Worm (Caenorhabditis elegans) whole organism, young adult: ENCODE results near the gene srh-68.
A peak's percentile ranks its signal among the peaks of the same experiment; 100 is the strongest.

ENCODE experiments used
- B0019.2 ChIP-seq: fragments of 200-800 bp; sonication (Bioruptor generic); conservative IDR thresholded peaks from 2 replicates; pipeline ENCODE4 v1.3.6; 2022; ENCODE audit warnings: missing genetic modification reagents, missing genetic modification characterization, missing compliant biosample characterization
- D2030.7 ChIP-seq: fragments of 200-800 bp; sonication (Bioruptor generic); IDR thresholded peaks from 2 replicates; pipeline ENCODE4 v1.3.6; 2022; ENCODE audit warnings: missing genetic modification reagents, missing genetic modification characterization, missing compliant biosample characterization
- F23B12.7 ChIP-seq: sonication (generic microtip); optimal IDR thresholded peaks from 2 replicates; lab custom pipeline; 2017; ENCODE audit warnings: missing genetic modification characterization, mild to moderate bottlenecking, missing compliant biosample characterization, antibody characterized with exemption, moderate library complexity; ENCODE audit not compliant: insufficient read depth
- F33H1.4 ChIP-seq: fragments of 200-800 bp; sonication (Bioruptor generic); IDR thresholded peaks from 2 replicates; pipeline ENCODE4 v1.3.6; 2022; ENCODE audit warnings: missing genetic modification reagents, missing genetic modification characterization, missing compliant biosample characterization
- F49E8.2 ChIP-seq: sonication (generic microtip); optimal IDR thresholded peaks from 3 replicates; lab custom pipeline; 2017; ENCODE audit warnings: missing genetic modification characterization, mild to moderate bottlenecking, missing compliant biosample characterization, antibody characterized with exemption, moderate library complexity; ENCODE audit not compliant: insufficient read depth
- K11D2.4 ChIP-seq: fragments of 200-800 bp; sonication (Bioruptor generic); IDR thresholded peaks from 2 replicates; pipeline ENCODE4 v1.3.6; 2022; ENCODE audit warnings: missing genetic modification reagents, missing genetic modification characterization, missing compliant biosample characterization
- K12H6.12 ChIP-seq: fragments of 200-800 bp; sonication (Bioruptor generic); optimal IDR thresholded peaks from 2 replicates; lab custom pipeline; 2018; ENCODE audit warnings: mild to moderate bottlenecking, missing genetic modification characterization, missing compliant biosample characterization
- T07F8.4 ChIP-seq: sonication (generic microtip); optimal IDR thresholded peaks from 2 replicates; lab custom pipeline; 2016; ENCODE audit warnings: mild to moderate bottlenecking, missing genetic modification characterization, moderate library complexity, missing compliant biosample characterization
- ZK185.1 ChIP-seq: sonication (generic microtip); optimal IDR thresholded peaks from 2 replicates; lab custom pipeline; 2016; ENCODE audit warnings: mild to moderate bottlenecking, missing genetic modification characterization, missing compliant biosample characterization; ENCODE audit not compliant: poor library complexity, severe bottlenecking
- atf-7 ChIP-seq: sonication (generic microtip); optimal IDR thresholded peaks from 2 replicates; lab custom pipeline; 2017; ENCODE audit warnings: mild to moderate bottlenecking, missing genetic modification characterization, missing compliant biosample characterization
- athp-1 ChIP-seq: sonication (generic microtip); optimal IDR thresholded peaks from 2 replicates; lab custom pipeline; 2017; ENCODE audit warnings: mild to moderate bottlenecking, missing genetic modification characterization, missing compliant biosample characterization
- attf-3 ChIP-seq: fragments of 200-800 bp; sonication (Bioruptor generic); conservative IDR thresholded peaks from 2 replicates; pipeline ENCODE4 v1.3.6; 2022; ENCODE audit warnings: missing genetic modification reagents, missing genetic modification characterization, missing compliant biosample characterization
- attf-5 ChIP-seq: fragments of 200-800 bp; sonication (Bioruptor generic); optimal IDR thresholded peaks from 2 replicates; lab custom pipeline; 2018; ENCODE audit warnings: mild to moderate bottlenecking, missing genetic modification characterization, missing compliant biosample characterization
- attf-6 ChIP-seq: fragments of 200-800 bp; sonication (Bioruptor generic); IDR thresholded peaks from 2 replicates; pipeline ENCODE4 v1.3.6; 2022; ENCODE audit warnings: missing genetic modification reagents, missing genetic modification characterization, missing compliant biosample characterization
- ceh-91 ChIP-seq: fragments of 200-800 bp; sonication (Bioruptor generic); IDR thresholded peaks from 2 replicates; pipeline ENCODE4 v1.3.6; 2022; ENCODE audit warnings: missing genetic modification reagents, missing genetic modification characterization, missing compliant biosample characterization
- chd-7 ChIP-seq: sonication (generic microtip); optimal IDR thresholded peaks from 2 replicates; lab custom pipeline; 2016; ENCODE audit warnings: mild to moderate bottlenecking, missing genetic modification characterization, moderate library complexity, missing compliant biosample characterization
- dox-1 ChIP-seq: fragments of 200-800 bp; sonication (Bioruptor generic); IDR thresholded peaks from 2 replicates; pipeline ENCODE4 v1.3.6; 2022; ENCODE audit warnings: missing genetic modification reagents, missing genetic modification characterization, missing compliant biosample characterization
- dpl-1 ChIP-seq: fragments of 150-350 bp; optimal IDR thresholded peaks from 2 replicates; lab custom pipeline; 2014; ENCODE audit warnings: missing biosample characterization, missing genetic modification reagents, missing genetic modification characterization
- hlh-12 ChIP-seq: sonication (generic microtip); optimal IDR thresholded peaks from 2 replicates; lab custom pipeline; 2016; ENCODE audit warnings: missing genetic modification characterization, missing compliant biosample characterization
- hmg-1.2 ChIP-seq: fragments of 200-800 bp; sonication (Bioruptor generic); IDR thresholded peaks from 2 replicates; pipeline ENCODE4 v1.3.6; 2022; ENCODE audit warnings: missing genetic modification reagents, missing genetic modification characterization, missing compliant biosample characterization
- hmg-20 ChIP-seq: fragments of 200-800 bp; sonication (Bioruptor generic); IDR thresholded peaks from 2 replicates; pipeline ENCODE4 v1.3.6; 2022; ENCODE audit warnings: missing genetic modification reagents, missing genetic modification characterization, missing compliant biosample characterization
- hsf-1 ChIP-seq: fragments of 200-800 bp; sonication (Bioruptor generic); IDR thresholded peaks from 2 replicates; pipeline ENCODE4 v1.3.6; 2022; ENCODE audit warnings: missing genetic modification reagents, missing genetic modification characterization, missing compliant biosample characterization
- lin-26 ChIP-seq: fragments of 200-800 bp; sonication (Bioruptor generic); IDR thresholded peaks from 2 replicates; pipeline ENCODE4 v1.3.6; 2022; ENCODE audit warnings: missing genetic modification reagents, missing genetic modification characterization, missing compliant biosample characterization
- lin-35 ChIP-seq, 3 experiments: fragments of 150-350 bp in 2 of 3; sonication (generic microtip) in 1 of 3; optimal IDR thresholded peaks; 2 replicates each; lab custom pipeline; 2014 to 2018; ENCODE audit warnings: missing biosample characterization in 3 of 3, missing genetic modification characterization in 3 of 3, missing genetic modification reagents in 3 of 3
- lir-1 ChIP-seq: fragments of 200-800 bp; sonication (Bioruptor generic); conservative IDR thresholded peaks from 2 replicates; pipeline ENCODE4 v1.3.6; 2022; ENCODE audit warnings: missing genetic modification reagents, missing genetic modification characterization, missing compliant biosample characterization
- lsl-1 ChIP-seq: fragments of 200-800 bp; sonication (Bioruptor generic); optimal IDR thresholded peaks from 2 replicates; lab custom pipeline; 2018; ENCODE audit warnings: mild to moderate bottlenecking, missing genetic modification characterization, moderate library complexity, missing compliant biosample characterization
- madf-3 ChIP-seq: fragments of 200-800 bp; sonication (Bioruptor generic); IDR thresholded peaks from 2 replicates; pipeline ENCODE4 v1.3.6; 2022; ENCODE audit warnings: missing genetic modification reagents, missing genetic modification characterization, missing compliant biosample characterization
- madf-6 ChIP-seq: fragments of 200-800 bp; sonication (Bioruptor generic); IDR thresholded peaks from 2 replicates; pipeline ENCODE4 v1.3.6; 2022; ENCODE audit warnings: missing genetic modification reagents, missing genetic modification characterization, missing compliant biosample characterization
- madf-8 ChIP-seq: fragments of 200-800 bp; sonication (Bioruptor generic); conservative IDR thresholded peaks from 2 replicates; pipeline ENCODE4 v1.3.6; 2022; ENCODE audit warnings: missing genetic modification reagents, missing genetic modification characterization, missing compliant biosample characterization
- mcd-1 ChIP-seq: fragments of 200-800 bp; sonication (Bioruptor generic); IDR thresholded peaks from 2 replicates; pipeline ENCODE4 v1.3.6; 2022; ENCODE audit warnings: missing genetic modification reagents, missing genetic modification characterization, missing compliant biosample characterization
- nfya-1 ChIP-seq: sonication (generic microtip); optimal IDR thresholded peaks from 2 replicates; lab custom pipeline; 2017; ENCODE audit warnings: antibody characterized with exemption, missing compliant biosample characterization, missing genetic modification characterization, borderline replicate concordance; ENCODE audit not compliant: insufficient read depth
- nfyb-1 ChIP-seq: fragments of 200-800 bp; sonication (Bioruptor generic); IDR thresholded peaks from 2 replicates; pipeline ENCODE4 v1.3.6; 2022; ENCODE audit warnings: missing genetic modification reagents, missing genetic modification characterization, missing compliant biosample characterization
- pbrm-1 ChIP-seq: fragments of 200-800 bp; sonication (Bioruptor generic); IDR thresholded peaks from 2 replicates; pipeline ENCODE4 v1.3.6; 2022; ENCODE audit warnings: missing genetic modification reagents, missing genetic modification characterization, missing compliant biosample characterization
- pha-4 ChIP-seq: fragments of 150-350 bp; sonication (generic microtip); optimal IDR thresholded peaks from 2 replicates; lab custom pipeline; 2014; ENCODE audit warnings: missing biosample characterization, missing genetic modification reagents, missing genetic modification characterization
- snpc-1.1 ChIP-seq: sonication (generic microtip); optimal IDR thresholded peaks from 2 replicates; lab custom pipeline; 2017; ENCODE audit warnings: missing genetic modification characterization, mild to moderate bottlenecking, missing compliant biosample characterization, antibody characterized with exemption, moderate library complexity, missing genotype, missing genetic modification reagents; ENCODE audit not compliant: insufficient read depth
- snpc-1.3 ChIP-seq: sonication (generic microtip); optimal IDR thresholded peaks from 2 replicates; lab custom pipeline; 2017; ENCODE audit warnings: missing genetic modification characterization, mild to moderate bottlenecking, missing compliant biosample characterization, antibody characterized with exemption, moderate library complexity, missing genotype, missing genetic modification reagents; ENCODE audit not compliant: insufficient read depth
- snpc-3.4 ChIP-seq: sonication (generic microtip); optimal IDR thresholded peaks from 2 replicates; lab custom pipeline; 2017; ENCODE audit warnings: missing genetic modification characterization, mild to moderate bottlenecking, missing compliant biosample characterization, antibody characterized with exemption, moderate library complexity, missing genotype, missing genetic modification reagents
- snpc-4 ChIP-seq, 5 experiments: fragments of 150-350 bp in 1 of 5; sonication (generic microtip) in 4 of 5; optimal IDR thresholded peaks; 2 replicates each; lab custom pipeline; 2014 to 2018; ENCODE audit warnings: missing genetic modification characterization in 5 of 5, missing biosample characterization in 3 of 5, antibody characterized with exemption in 2 of 5, mild to moderate bottlenecking in 2 of 5, missing compliant biosample characterization in 2 of 5, missing genotype in 2 of 5, moderate library complexity in 2 of 5, missing genetic modification reagents in 1 of 5
- sptf-2 ChIP-seq: fragments of 200-800 bp; sonication (Bioruptor generic); optimal IDR thresholded peaks from 2 replicates; lab custom pipeline; 2018; ENCODE audit warnings: mild to moderate bottlenecking, missing genetic modification characterization, missing compliant biosample characterization
- tbp1 ChIP-seq: fragments of 200-800 bp; sonication (Bioruptor generic); optimal IDR thresholded peaks from 2 replicates; lab custom pipeline; 2018; ENCODE audit warnings: mild to moderate bottlenecking, missing genetic modification characterization, missing compliant biosample characterization
- xnd-1 ChIP-seq: sonication (generic microtip); optimal IDR thresholded peaks from 2 replicates; lab custom pipeline; 2016; ENCODE audit warnings: missing genotype, missing genetic modification reagents, missing genetic modification characterization, missing compliant biosample characterization
- ztf-18 ChIP-seq: sonication (generic microtip); optimal IDR thresholded peaks from 2 replicates; lab custom pipeline; 2016; ENCODE audit warnings: missing genotype, mild to moderate bottlenecking, missing genetic modification characterization, missing compliant biosample characterization
- ztf-28 ChIP-seq: fragments of 200-800 bp; sonication (Bioruptor generic); IDR thresholded peaks from 2 replicates; pipeline ENCODE4 v1.3.6; 2022; ENCODE audit warnings: missing genetic modification reagents, missing genetic modification characterization, missing compliant biosample characterization
- ztf-3 ChIP-seq: fragments of 200-800 bp; sonication (Bioruptor generic); optimal IDR thresholded peaks from 2 replicates; lab custom pipeline; 2018; ENCODE audit warnings: mild to moderate bottlenecking, missing genetic modification characterization, missing compliant biosample characterization

srh-68 gene

DNA sequence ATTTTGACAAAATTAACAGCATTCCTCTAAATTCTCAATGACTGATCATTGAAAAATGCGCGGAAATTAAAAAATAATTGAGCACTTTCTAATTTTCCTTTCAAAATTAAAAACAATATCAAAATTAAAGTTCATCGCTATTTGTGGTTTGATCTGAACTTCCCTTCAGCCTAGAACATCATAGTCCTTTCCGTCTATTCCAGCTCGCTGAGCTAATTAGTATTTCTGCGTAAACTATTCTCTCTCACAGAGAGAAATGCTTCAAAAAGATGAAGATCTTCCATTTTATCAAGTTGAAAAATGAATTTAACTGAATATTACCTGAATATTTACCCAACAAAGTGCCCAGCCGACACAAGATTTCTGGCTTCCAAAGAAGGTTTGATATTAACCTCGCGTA is at the start of gene srh-68:
Gene srh-68 (plus strand): TSS at position 301 of the 400 bp plus-strand sequence.
- TF ChIP-seq lin-26 (GFP tag; lab: Robert Waterston, UW), result no peak
- TF ChIP-seq F23B12.7 (tag; lab: Kevin White, UChicago), result no peak
- TF ChIP-seq chd-7 (tag; lab: Kevin White, UChicago), result no peak
- TF ChIP-seq hsf-1 (GFP tag; lab: Robert Waterston, UW), result no peak
- no peak for TF ChIP-seq nfya-1 (tag; lab: Kevin White, UChicago)
- no peak for TF ChIP-seq B0019.2 (GFP tag; lab: Robert Waterston, UW)
- TF ChIP-seq ztf-3 (GFP tag; lab: Kevin White, UChicago), result no peak
- TF ChIP-seq atf-7 (tag; lab: Kevin White, UChicago), result no peak
- TF ChIP-seq ztf-18, result no peak
- TF ChIP-seq ZK185.1 (tag; lab: Kevin White, UChicago), result no peak
- no peak for TF ChIP-seq xnd-1
- no peak for TF ChIP-seq K12H6.12 (tag; lab: Kevin White, UChicago)
- TF ChIP-seq madf-6, result no peak
- TF ChIP-seq lin-35 (GFP tag; optimal IDR thresholded peaks at IDR 0.05; lab: Kevin White, UChicago), result no peak
- no peak for TF ChIP-seq hlh-12 (tag; lab: Kevin White, UChicago)
- no peak for TF ChIP-seq snpc-3.4
- no peak for TF ChIP-seq T07F8.4

DNA sequence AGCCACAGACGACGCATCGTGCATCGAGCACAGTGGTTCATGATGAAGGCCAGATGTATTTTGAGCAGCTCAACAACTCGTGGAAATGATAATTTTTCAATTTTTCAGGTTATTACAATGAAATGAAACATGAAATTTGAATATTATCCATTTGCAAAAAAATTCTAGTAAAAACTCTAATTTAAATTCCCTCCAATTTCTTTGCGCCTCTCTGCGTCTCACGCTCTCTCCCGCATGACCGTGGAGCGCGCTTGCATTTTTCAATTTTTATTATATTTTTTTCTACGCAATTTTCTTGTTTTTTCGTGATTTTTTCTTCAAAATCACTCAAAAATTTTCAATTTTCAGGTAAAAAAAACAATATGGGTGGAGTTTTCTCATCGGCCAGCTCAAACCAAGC is 47.7 kb upstream of the srh-68 start, which contains the start of gene tag-281:
Gene tag-281 (plus strand): TSS at position 340 of the 400 bp plus-strand sequence.
- no peak for TF ChIP-seq nfyb-1 (GFP tag; lab: Robert Waterston, UW)
- peak; percentile 89 for TF ChIP-seq dpl-1 (GFP tag; lab: Kevin White, UChicago)
- peak; percentile 9 for TF ChIP-seq K12H6.12 (tag; lab: Kevin White, UChicago)
- TF ChIP-seq ztf-28, result no peak
- 0 out of 2 replicates have a peak, but pooled peaks have one; percentile 14 for TF ChIP-seq lir-1 (GFP tag; lab: Robert Waterston, UW)
- peak; percentile 38 for TF ChIP-seq snpc-1.3
- TF ChIP-seq snpc-1.1, result peak; percentile 39
- TF ChIP-seq attf-3, result peak; percentile 38; the same call in 1 of the 2 replicates
- TF ChIP-seq sptf-2 (GFP tag; lab: Kevin White, UChicago), result no peak
- peak; percentile 52; the same call in 1 of the 2 replicates for TF ChIP-seq K11D2.4 (GFP tag; lab: Robert Waterston, UW)
- TF ChIP-seq madf-8 (GFP tag; lab: Robert Waterston, UW), result peak; percentile 32; the same call in 1 of the 2 replicates
- TF ChIP-seq attf-6, result no peak
- TF ChIP-seq lin-35 (GFP tag; optimal IDR thresholded peaks at IDR 0.05; lab: Kevin White, UChicago), result peak; percentile 36 to 96 (median 75)
- TF ChIP-seq hlh-12 (tag; lab: Kevin White, UChicago), result no peak
- TF ChIP-seq pbrm-1 (GFP tag; lab: Robert Waterston, UW), result peak; percentile 66; the same call in 1 of the 2 replicates
- peak; percentile 35; the same call in 1 of the 2 replicates for TF ChIP-seq ceh-91 (GFP tag; lab: Robert Waterston, UW)
- peak; percentile 73 for TF ChIP-seq attf-5 (GFP tag; lab: Kevin White, UChicago)
- TF ChIP-seq dox-1 (GFP tag; lab: Robert Waterston, UW), result peak; percentile 56; the same call in 1 of the 2 replicates
- TF ChIP-seq F33H1.4 (GFP tag; lab: Robert Waterston, UW), result peak; percentile 73
- peak; percentile 28; the same call in 1 of the 2 replicates for TF ChIP-seq D2030.7 (GFP tag; lab: Robert Waterston, UW)
- TF ChIP-seq F49E8.2 (tag; lab: Kevin White, UChicago), result peak; percentile 41
- TF ChIP-seq athp-1 (tag; lab: Kevin White, UChicago), result peak; percentile 25
- TF ChIP-seq pha-4 (tag; lab: Kevin White, UChicago), result peak; percentile 44
- TF ChIP-seq snpc-4 (GFP tag; optimal IDR thresholded peaks at IDR 0.05; lab: Kevin White, UChicago), result no peak
- TF ChIP-seq snpc-4 (tag; optimal IDR thresholded peaks at IDR 0.05; lab: Kevin White, UChicago), result peak in 3 of 4 experiments; percentile 1 to 60 (median 33)
- TF ChIP-seq lsl-1 (GFP tag; lab: Kevin White, UChicago), result peak; percentile 66
- peak; percentile 79 for TF ChIP-seq madf-6
- TF ChIP-seq madf-3 (GFP tag; lab: Robert Waterston, UW), result no peak
- TF ChIP-seq mcd-1 (GFP tag; lab: Robert Waterston, UW), result peak; percentile 98
- TF ChIP-seq tbp1, result peak; percentile 56
- TF ChIP-seq hmg-1.2 (GFP tag; lab: Robert Waterston, UW), result peak; percentile 100
- TF ChIP-seq xnd-1, result peak; percentile 52
- TF ChIP-seq hmg-20 (GFP tag; lab: Robert Waterston, UW), result no peak
